Fruit fly (Drosophila melanogaster) whole organism, embryonic: ENCODE measurements around the gene CG31178.

Experiments used
- Bdp1 ChIP-seq: fragments of 200-800 bp; sonication (Bioruptor generic); optimal IDR thresholded peaks from 3 replicates; lab custom pipeline; 2016; ENCODE audit warnings: missing biosample characterization, missing genetic modification characterization
- CG10979 ChIP-seq: fragments of 200-800 bp; sonication (Bioruptor generic); optimal IDR thresholded peaks from 2 replicates; lab custom pipeline; 2018; ENCODE audit warnings: missing biosample characterization, mild to moderate bottlenecking, missing genetic modification characterization, moderate library complexity
- CG12219 ChIP-seq: fragments of 200-800 bp; sonication (Bioruptor generic); optimal IDR thresholded peaks from 3 replicates; lab custom pipeline; 2018; ENCODE audit warnings: missing biosample characterization, mild to moderate bottlenecking, missing genetic modification characterization
- CG15073 ChIP-seq: fragments of 200-800 bp; sonication (Bioruptor generic); optimal IDR thresholded peaks from 2 replicates; lab custom pipeline; 2016; ENCODE audit warnings: missing biosample characterization, missing genetic modification characterization
- CG17359 ChIP-seq: fragments of 200-800 bp; sonication (Bioruptor generic); optimal IDR thresholded peaks from 3 replicates; lab custom pipeline; 2018; ENCODE audit warnings: missing biosample characterization, mild to moderate bottlenecking, missing genetic modification characterization, moderate library complexity
- CG17612 ChIP-seq: fragments of 200-800 bp; sonication (Bioruptor generic); IDR thresholded peaks from 2 replicates; pipeline ENCODE4 v1.3.6; 2022; ENCODE audit warnings: missing biosample characterization, missing genetic modification characterization
- CG1792 ChIP-seq: fragments of 200-800 bp; sonication (Bioruptor generic); optimal IDR thresholded peaks from 2 replicates; lab custom pipeline; 2016; ENCODE audit warnings: missing biosample characterization, missing genetic modification characterization
- CG31441 ChIP-seq: fragments of 200-800 bp; sonication (Bioruptor generic); IDR thresholded peaks from 2 replicates; pipeline ENCODE4 v1.3.6; 2022; ENCODE audit warnings: missing biosample characterization, missing genetic modification characterization
- CG43689 ChIP-seq: fragments of 200-800 bp; sonication (Bioruptor generic); IDR thresholded peaks from 2 replicates; pipeline ENCODE4 v1.3.6; 2022; ENCODE audit warnings: missing biosample characterization, missing genetic modification characterization
- CG4820 ChIP-seq: fragments of 200-800 bp; sonication (Bioruptor generic); optimal IDR thresholded peaks from 3 replicates; lab custom pipeline; 2016; ENCODE audit warnings: missing biosample characterization, missing genetic modification characterization
- CG6654 ChIP-seq: fragments of 200-800 bp; sonication (Bioruptor generic); optimal IDR thresholded peaks from 2 replicates; lab custom pipeline; 2017; ENCODE audit warnings: missing biosample characterization, mild to moderate bottlenecking, missing genetic modification characterization
- CG7556 ChIP-seq: fragments of 200-800 bp; sonication (Bioruptor generic); optimal IDR thresholded peaks from 2 replicates; lab custom pipeline; 2017; ENCODE audit warnings: missing biosample characterization, mild to moderate bottlenecking, missing genetic modification characterization
- CG8924 ChIP-seq: fragments of 200-800 bp; optimal IDR thresholded peaks from 3 replicates; lab custom pipeline; 2019; ENCODE audit warnings: missing biosample characterization, mild to moderate bottlenecking, missing genetic modification characterization, moderate library complexity
- D19A ChIP-seq: fragments of 200-800 bp; optimal IDR thresholded peaks from 3 replicates; lab custom pipeline; 2019; ENCODE audit warnings: missing biosample characterization, mild to moderate bottlenecking, missing genetic modification characterization, moderate library complexity
- Dek ChIP-seq: fragments of 200-800 bp; sonication (Bioruptor generic); optimal IDR thresholded peaks from 3 replicates; lab custom pipeline; 2019; ENCODE audit warnings: missing biosample characterization, mild to moderate bottlenecking, missing genetic modification characterization, moderate library complexity
- Dfd ChIP-seq, 2 experiments: fragments of >200 bp; optimal IDR thresholded peaks; 2 replicates each; lab custom pipeline; 2017; ENCODE audit warnings: missing biosample characterization in 2 of 2, missing genetic modification characterization in 2 of 2
- Dip3 ChIP-seq: fragments of 200-800 bp; sonication (Bioruptor generic); optimal IDR thresholded peaks from 3 replicates; lab custom pipeline; 2016; ENCODE audit warnings: missing biosample characterization, missing genetic modification characterization
- ERR ChIP-seq: fragments of 200-800 bp; sonication (Bioruptor generic); optimal IDR thresholded peaks from 2 replicates; lab custom pipeline; 2016; ENCODE audit warnings: missing biosample characterization, missing genetic modification characterization
- Fer3 ChIP-seq: fragments of 200-800 bp; sonication (Bioruptor generic); optimal IDR thresholded peaks from 2 replicates; lab custom pipeline; 2018; ENCODE audit warnings: missing biosample characterization, mild to moderate bottlenecking, missing genetic modification characterization, moderate library complexity
- Kr ChIP-seq: fragments of 200-800 bp; sonication (Bioruptor generic); optimal IDR thresholded peaks from 2 replicates; lab custom pipeline; 2017; ENCODE audit warnings: missing biosample characterization, mild to moderate bottlenecking, missing genetic modification characterization
- Rx ChIP-seq: fragments of 200-800 bp; sonication (Bioruptor generic); IDR thresholded peaks from 2 replicates; pipeline ENCODE4 v1.3.6; 2022; ENCODE audit warnings: missing biosample characterization, missing genetic modification characterization
- Sox102F ChIP-seq: fragments of 200-800 bp; sonication (Bioruptor generic); optimal IDR thresholded peaks from 2 replicates; lab custom pipeline; 2018; ENCODE audit warnings: missing biosample characterization, mild to moderate bottlenecking, missing genetic modification characterization, moderate library complexity
- Tbp ChIP-seq: fragments of >200 bp; optimal IDR thresholded peaks from 2 replicates; lab custom pipeline; 2018; ENCODE audit warnings: missing biosample characterization, missing genetic modification characterization
- Trl ChIP-seq, 3 experiments: fragments of >200 bp in 2 of 3; fragments of 200-800 bp in 1 of 3; sonication (Bioruptor generic) in 1 of 3; optimal IDR thresholded peaks; 2 replicates in 1 of 3; 3 replicates in 2 of 3; lab custom pipeline; 2016 to 2017; ENCODE audit warnings: missing biosample characterization in 1 of 3, missing genetic modification characterization in 1 of 3
- al ChIP-seq: fragments of 200-800 bp; sonication (Bioruptor generic); IDR thresholded peaks from 2 replicates; pipeline ENCODE4 v1.3.6; 2022; ENCODE audit warnings: missing biosample characterization, missing genetic modification characterization
- amos ChIP-seq: fragments of 200-800 bp; sonication (Bioruptor generic); IDR thresholded peaks from 2 replicates; pipeline ENCODE4 v1.3.6; 2022; ENCODE audit warnings: missing biosample characterization, missing genetic modification characterization; ENCODE audit not compliant: partially characterized antibody
- aop ChIP-seq: fragments of 200-800 bp; sonication (Bioruptor generic); IDR thresholded peaks from 2 replicates; pipeline ENCODE4 v1.3.6; 2022; ENCODE audit warnings: missing biosample characterization, missing genetic modification characterization
- ato ChIP-seq: fragments of 200-800 bp; sonication (Bioruptor generic); IDR thresholded peaks from 2 replicates; pipeline ENCODE4 v1.3.6; 2022; ENCODE audit warnings: missing biosample characterization, missing genetic modification characterization; ENCODE audit not compliant: partially characterized antibody
- bab2 ChIP-seq: fragments of 200-800 bp; sonication (Bioruptor generic); optimal IDR thresholded peaks from 2 replicates; lab custom pipeline; 2016; ENCODE audit warnings: missing biosample characterization, missing genetic modification characterization
- bigmax ChIP-seq: fragments of 200-800 bp; sonication (Bioruptor generic); optimal IDR thresholded peaks from 2 replicates; lab custom pipeline; 2018; ENCODE audit warnings: missing biosample characterization, mild to moderate bottlenecking, missing genetic modification characterization
- btn ChIP-seq: fragments of 200-800 bp; sonication (Bioruptor generic); optimal IDR thresholded peaks from 2 replicates; lab custom pipeline; 2016; ENCODE audit warnings: missing biosample characterization, missing genetic modification characterization
- cas ChIP-seq: fragments of 200-800 bp; sonication (Bioruptor generic); IDR thresholded peaks from 2 replicates; pipeline ENCODE4 v1.3.6; 2022; ENCODE audit warnings: missing biosample characterization, missing genetic modification characterization
- cato ChIP-seq: fragments of 200-800 bp; sonication (Bioruptor generic); optimal IDR thresholded peaks from 2 replicates; lab custom pipeline; 2016; ENCODE audit warnings: missing biosample characterization, missing genetic modification characterization, borderline replicate concordance
- chn ChIP-seq: fragments of 200-800 bp; sonication (Bioruptor generic); optimal IDR thresholded peaks from 2 replicates; lab custom pipeline; 2016; ENCODE audit warnings: missing biosample characterization, missing genetic modification characterization
- corto ChIP-seq: fragments of 200-800 bp; sonication (Bioruptor generic); optimal IDR thresholded peaks from 2 replicates; lab custom pipeline; 2016; ENCODE audit warnings: missing biosample characterization, mild to moderate bottlenecking, missing genetic modification characterization, moderate library complexity
- da ChIP-seq: fragments of 200-800 bp; sonication (Bioruptor generic); optimal IDR thresholded peaks from 2 replicates; lab custom pipeline; 2016; ENCODE audit warnings: missing biosample characterization, missing genetic modification characterization
- en ChIP-seq: fragments of 200-800 bp; sonication (Bioruptor generic); optimal IDR thresholded peaks from 2 replicates; lab custom pipeline; 2016; ENCODE audit warnings: missing biosample characterization, missing genetic modification characterization
- fd102C ChIP-seq: fragments of 200-800 bp; sonication (Bioruptor generic); optimal IDR thresholded peaks from 2 replicates; lab custom pipeline; 2018; ENCODE audit warnings: missing biosample characterization, mild to moderate bottlenecking, missing genetic modification characterization, moderate library complexity
- ind ChIP-seq: fragments of 200-800 bp; sonication (Bioruptor generic); optimal IDR thresholded peaks from 3 replicates; lab custom pipeline; 2016; ENCODE audit warnings: missing biosample characterization, missing genetic modification characterization
- jigr1 ChIP-seq: fragments of 200-800 bp; sonication (Bioruptor generic); IDR thresholded peaks from 3 replicates; pipeline ENCODE4 v1.3.6; 2022; ENCODE audit warnings: missing biosample characterization, missing genetic modification characterization
- jumu ChIP-seq: fragments of 200-800 bp; sonication (Bioruptor generic); optimal IDR thresholded peaks from 3 replicates; lab custom pipeline; 2016; ENCODE audit warnings: missing biosample characterization, missing genetic modification characterization
- knrl ChIP-seq: fragments of 200-800 bp; sonication (Bioruptor generic); IDR thresholded peaks from 3 replicates; pipeline ENCODE4 v1.3.6; 2022; ENCODE audit warnings: missing biosample characterization, missing genetic modification characterization; ENCODE audit not compliant: partially characterized antibody
- lbe ChIP-seq: fragments of 200-800 bp; sonication (Bioruptor generic); optimal IDR thresholded peaks from 2 replicates; lab custom pipeline; 2016; ENCODE audit warnings: missing biosample characterization, mild to moderate bottlenecking, missing genetic modification characterization
- lmd ChIP-seq: fragments of 200-800 bp; sonication (Bioruptor generic); IDR thresholded peaks from 2 replicates; pipeline ENCODE4 v1.3.6; 2022; ENCODE audit warnings: missing biosample characterization, missing genetic modification characterization
- mam ChIP-seq: fragments of 200-800 bp; sonication (Bioruptor generic); optimal IDR thresholded peaks from 3 replicates; lab custom pipeline; 2016; ENCODE audit warnings: missing biosample characterization, missing genetic modification characterization
- org-1 ChIP-seq: fragments of 200-800 bp; sonication (Bioruptor generic); optimal IDR thresholded peaks from 2 replicates; lab custom pipeline; 2017; ENCODE audit warnings: missing biosample characterization, missing genetic modification characterization
- salm ChIP-seq: fragments of 200-800 bp; sonication (Bioruptor generic); optimal IDR thresholded peaks from 2 replicates; lab custom pipeline; 2018; ENCODE audit warnings: missing biosample characterization, mild to moderate bottlenecking, missing genetic modification characterization
- sens ChIP-seq: fragments of 200-800 bp; sonication (Bioruptor generic); peaks from one replicate; lab custom pipeline; 2016; ENCODE audit warnings: missing biosample characterization, missing genetic modification characterization
- slbo ChIP-seq: fragments of 200-800 bp; sonication (Bioruptor generic); IDR thresholded peaks from 2 replicates; pipeline ENCODE4 v1.3.6; 2022; ENCODE audit warnings: missing biosample characterization, missing genetic modification characterization
- trh ChIP-seq: fragments of 200-800 bp; sonication (Bioruptor generic); optimal IDR thresholded peaks from 2 replicates; lab custom pipeline; 2016; ENCODE audit warnings: missing biosample characterization, missing genetic modification characterization
- tup ChIP-seq: fragments of 200-800 bp; sonication (Bioruptor generic); optimal IDR thresholded peaks from 2 replicates; lab custom pipeline; 2016; ENCODE audit warnings: missing biosample characterization, mild to moderate bottlenecking, missing genetic modification characterization, moderate library complexity
- yki ChIP-seq: fragments of >200 bp; optimal IDR thresholded peaks from 3 replicates; lab custom pipeline; 2018

CG31178 gene

DNA sequence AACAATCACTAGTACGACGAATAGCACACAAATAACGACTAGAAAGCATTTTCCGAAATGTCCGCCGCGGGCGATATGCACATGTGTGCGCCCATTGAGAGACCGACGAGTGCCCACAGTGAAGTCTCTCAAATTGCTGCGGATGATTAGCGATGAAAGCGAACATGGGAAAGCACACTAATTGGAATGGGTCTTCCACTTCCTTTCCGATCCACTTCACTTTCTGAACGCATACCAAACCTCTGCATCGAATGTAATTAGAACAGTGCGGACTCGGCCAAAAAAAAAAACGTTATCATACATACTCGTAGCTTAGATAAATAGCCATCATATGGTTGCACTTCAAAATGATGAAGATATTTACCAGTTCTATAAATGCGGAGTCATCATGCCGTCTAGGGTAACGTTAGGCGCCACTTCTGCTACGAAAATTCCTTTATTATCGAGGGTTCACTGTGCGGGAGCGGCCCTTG is 23.5 kb upstream of the CG31178 start (continued):
- TF ChIP-seq Tbp (GFP tag; lab: Kevin White, UChicago) (no peak), bab2 (GFP tag; lab: Kevin White, UChicago) (peak; percentile 29), en (GFP tag; lab: Kevin White, UChicago) (no peak), lbe (GFP tag; lab: Kevin White, UChicago) (no peak), knrl (GFP tag; lab: Robert Waterston, UW) (no peak), btn (no peak), Dek (no peak), Dip3 (no peak), salm (tag; lab: Kevin White, UChicago) (no peak), corto (no peak), lmd (GFP tag; lab: Robert Waterston, UW) (peak; percentile 67), Fer3 (no peak), yki (no peak), CG10979 (tag; lab: Kevin White, UChicago) (peak; percentile 41), CG31441 (GFP tag; lab: Robert Waterston, UW) (peak; percentile 50; the same call in 1 of the 2 replicates), CG17612 (GFP tag; lab: Robert Waterston, UW) (no peak), sens (GFP tag; lab: Kevin White, UChicago) (peak; percentile 93), Kr (GFP tag; lab: Kevin White, UChicago) (no peak), D19A (no peak), ind (GFP tag; lab: Kevin White, UChicago) (peak; percentile 8), jumu (peak; percentile 24), mam (GFP tag; lab: Kevin White, UChicago) (peak; percentile 20), CG8924 (tag; lab: Kevin White, UChicago) (peak; percentile 14), amos (GFP tag; lab: Robert Waterston, UW) (peak; percentile 15; the same call in 1 of the 2 replicates), CG15073 (GFP tag; lab: Kevin White, UChicago) (no peak), chn (GFP tag; lab: Kevin White, UChicago) (peak; percentile 9), fd102C (GFP tag; lab: Kevin White, UChicago) (no peak), ERR (GFP tag; lab: Kevin White, UChicago) (no peak), ato (GFP tag; lab: Robert Waterston, UW) (no peak), CG43689 (GFP tag; lab: Robert Waterston, UW) (no peak), CG6654 (GFP tag; lab: Kevin White, UChicago) (no peak), da (peak; percentile 0), CG1792 (GFP tag; lab: Kevin White, UChicago) (peak; percentile 13), org-1 (GFP tag; lab: Kevin White, UChicago) (peak; percentile 28), cas (GFP tag; lab: Robert Waterston, UW) (no peak), tup (GFP tag; lab: Kevin White, UChicago) (peak; percentile 14), CG12219 (GFP tag; lab: Kevin White, UChicago) (peak; percentile 18), Dfd (GFP tag; optimal IDR thresholded peaks at IDR 0.05; lab: Kevin White, UChicago) (no peak), cato (no peak), jigr1 (GFP tag; lab: Robert Waterston, UW) (0 out of 3 replicates have a peak, but pooled peaks have one; percentile 36), Bdp1 (GFP tag; lab: Kevin White, UChicago) (no peak), Sox102F (GFP tag; lab: Kevin White, UChicago) (peak; percentile 54), aop (GFP tag; lab: Robert Waterston, UW) (no peak), CG4820 (GFP tag; lab: Kevin White, UChicago) (peak; percentile 32), slbo (peak; percentile 49), bigmax (GFP tag; lab: Kevin White, UChicago) (no peak), al (GFP tag; lab: Robert Waterston, UW) (no peak), CG17359 (tag; lab: Kevin White, UChicago) (peak; percentile 6), CG7556 (GFP tag; lab: Kevin White, UChicago) (peak; percentile 51), Rx (GFP tag; lab: Robert Waterston, UW) (0 out of 2 replicates have a peak, but pooled peaks have one; percentile 3), Trl (optimal IDR thresholded peaks at IDR 0.05; lab: Kevin White, UChicago) (no peak), Trl (GFP tag; optimal IDR thresholded peaks at IDR 0.05; lab: Kevin White, UChicago) (peak; percentile 3), trh (GFP tag; lab: Kevin White, UChicago) (no peak)
